Fruit fly (Drosophila melanogaster) whole organism, embryonic: ENCODE measurements around the gene CG11374.

ENCODE experiments used
- Bdp1 ChIP-seq: fragments of 200-800 bp; sonication (Bioruptor generic); optimal IDR thresholded peaks from 3 replicates; lab custom pipeline; 2016; ENCODE audit warnings: missing biosample characterization, missing genetic modification characterization
- Blimp-1 ChIP-seq: fragments of 200-800 bp; sonication (Bioruptor generic); optimal IDR thresholded peaks from 3 replicates; lab custom pipeline; 2018; ENCODE audit warnings: missing biosample characterization, missing genetic modification characterization, mild to moderate bottlenecking, moderate library complexity, missing genetic modification reagents
- BtbVII ChIP-seq: fragments of 200-800 bp; sonication (Bioruptor generic); optimal IDR thresholded peaks from 3 replicates; lab custom pipeline; 2017; ENCODE audit warnings: missing biosample characterization, mild to moderate bottlenecking, missing genetic modification characterization
- CG10209 ChIP-seq: fragments of 200-800 bp; sonication (Bioruptor generic); optimal IDR thresholded peaks from 3 replicates; lab custom pipeline; 2017; ENCODE audit warnings: missing biosample characterization, mild to moderate bottlenecking, missing genetic modification characterization, missing genetic modification reagents
- CG10462 ChIP-seq: fragments of 200-800 bp; sonication (Bioruptor generic); optimal IDR thresholded peaks from 2 replicates; lab custom pipeline; 2016; ENCODE audit warnings: missing biosample characterization, missing genetic modification characterization
- CG10654 ChIP-seq: fragments of 200-800 bp; sonication (Bioruptor generic); optimal IDR thresholded peaks from 2 replicates; lab custom pipeline; 2016; ENCODE audit warnings: missing biosample characterization, missing genetic modification characterization
- CG10959 ChIP-seq: fragments of 200-800 bp; sonication (Bioruptor generic); IDR thresholded peaks from 2 replicates; pipeline ENCODE4 v1.3.6; 2022; ENCODE audit warnings: missing biosample characterization, missing genetic modification characterization
- CG11456 ChIP-seq: fragments of 200-800 bp; sonication (Bioruptor generic); IDR thresholded peaks from 3 replicates; pipeline ENCODE4 v1.3.6; 2022; ENCODE audit warnings: missing biosample characterization, missing genetic modification characterization
- CG11560 ChIP-seq: fragments of 200-800 bp; sonication (Bioruptor generic); IDR thresholded peaks from 3 replicates; pipeline ENCODE4 v1.3.6; 2022; ENCODE audit warnings: missing biosample characterization, missing genetic modification characterization
- CG14965 ChIP-seq: fragments of 200-800 bp; sonication (Bioruptor generic); optimal IDR thresholded peaks from 2 replicates; lab custom pipeline; 2016; ENCODE audit warnings: missing biosample characterization, missing genetic modification characterization, borderline replicate concordance
- CG15011 ChIP-seq: fragments of 200-800 bp; sonication (Bioruptor generic); optimal IDR thresholded peaks from 3 replicates; lab custom pipeline; 2018; ENCODE audit warnings: missing biosample characterization, mild to moderate bottlenecking, missing genetic modification characterization
- CG15073 ChIP-seq: fragments of 200-800 bp; sonication (Bioruptor generic); optimal IDR thresholded peaks from 2 replicates; lab custom pipeline; 2016; ENCODE audit warnings: missing biosample characterization, missing genetic modification characterization
- CG16863 ChIP-seq: fragments of 200-800 bp; sonication (Bioruptor generic); optimal IDR thresholded peaks from 3 replicates; lab custom pipeline; 2016; ENCODE audit warnings: missing biosample characterization, missing genetic modification characterization
- CG17361 ChIP-seq: fragments of 200-800 bp; sonication (Bioruptor generic); IDR thresholded peaks from 3 replicates; pipeline ENCODE4 v1.3.6; 2022; ENCODE audit warnings: missing biosample characterization, missing genetic modification characterization
- CG30020 ChIP-seq: fragments of 200-800 bp; optimal IDR thresholded peaks from 2 replicates; lab custom pipeline; 2019; ENCODE audit warnings: missing biosample characterization, mild to moderate bottlenecking, missing genetic modification characterization, moderate library complexity
- CG30403 ChIP-seq: fragments of 200-800 bp; sonication (Bioruptor generic); optimal IDR thresholded peaks from 3 replicates; lab custom pipeline; 2016; ENCODE audit warnings: missing biosample characterization, missing genetic modification characterization
- CG32772 ChIP-seq: fragments of 200-800 bp; sonication (Bioruptor generic); IDR thresholded peaks from 2 replicates; pipeline ENCODE4 v1.3.6; 2022; ENCODE audit warnings: missing biosample characterization, missing genetic modification characterization
- CG4360 ChIP-seq: fragments of 200-800 bp; sonication (Bioruptor generic); IDR thresholded peaks from 2 replicates; pipeline ENCODE4 v1.3.6; 2022; ENCODE audit warnings: missing biosample characterization, missing genetic modification characterization
- CG4617 ChIP-seq: fragments of 200-800 bp; sonication (Bioruptor generic); optimal IDR thresholded peaks from 3 replicates; lab custom pipeline; 2016; ENCODE audit warnings: missing biosample characterization, missing genetic modification characterization, borderline replicate concordance
- CG6175 ChIP-seq: fragments of 200-800 bp; sonication (Bioruptor generic); IDR thresholded peaks from 3 replicates; pipeline ENCODE4 v1.3.6; 2022; ENCODE audit warnings: missing biosample characterization, missing genetic modification characterization
- CG6654 ChIP-seq: fragments of 200-800 bp; sonication (Bioruptor generic); optimal IDR thresholded peaks from 2 replicates; lab custom pipeline; 2017; ENCODE audit warnings: missing biosample characterization, mild to moderate bottlenecking, missing genetic modification characterization
- CG7357 ChIP-seq: fragments of 200-800 bp; sonication (Bioruptor generic); IDR thresholded peaks from 3 replicates; pipeline ENCODE4 v1.3.6; 2022; ENCODE audit warnings: missing biosample characterization, missing genetic modification characterization
- CG7987 ChIP-seq: fragments of 200-800 bp; sonication (Bioruptor generic); optimal IDR thresholded peaks from 2 replicates; lab custom pipeline; 2018; ENCODE audit warnings: missing biosample characterization, mild to moderate bottlenecking, missing genetic modification characterization, moderate library complexity
- CG9727 ChIP-seq: fragments of 200-800 bp; sonication (Bioruptor generic); optimal IDR thresholded peaks from 3 replicates; lab custom pipeline; 2017; ENCODE audit warnings: missing biosample characterization, mild to moderate bottlenecking, missing genetic modification characterization
- Camta ChIP-seq: fragments of 200-800 bp; sonication (Bioruptor generic); optimal IDR thresholded peaks from 2 replicates; lab custom pipeline; 2016; ENCODE audit warnings: missing biosample characterization, missing genetic modification characterization
- D ChIP-seq, 2 experiments: fragments of 200-800 bp in 1 of 2; fragments of >200 bp in 1 of 2; sonication (Bioruptor generic) in 1 of 2; optimal IDR thresholded peaks; 2 replicates in 1 of 2; 3 replicates in 1 of 2; lab custom pipeline; 2017; ENCODE audit warnings: mild to moderate bottlenecking in 1 of 2, missing biosample characterization in 1 of 2, missing genetic modification characterization in 1 of 2, missing genetic modification reagents in 1 of 2
- D19A ChIP-seq: fragments of 200-800 bp; optimal IDR thresholded peaks from 3 replicates; lab custom pipeline; 2019; ENCODE audit warnings: missing biosample characterization, mild to moderate bottlenecking, missing genetic modification characterization, moderate library complexity
- ERR ChIP-seq: fragments of 200-800 bp; sonication (Bioruptor generic); optimal IDR thresholded peaks from 2 replicates; lab custom pipeline; 2016; ENCODE audit warnings: missing biosample characterization, missing genetic modification characterization
- Fer1 ChIP-seq: fragments of 200-800 bp; sonication (Bioruptor generic); optimal IDR thresholded peaks from 2 replicates; lab custom pipeline; 2017; ENCODE audit warnings: missing biosample characterization, mild to moderate bottlenecking, missing genetic modification characterization
- Gug ChIP-seq: fragments of 200-800 bp; sonication (Bioruptor generic); IDR thresholded peaks from 4 replicates; pipeline ENCODE4 v1.3.6; 2022; ENCODE audit warnings: missing biosample characterization, missing genetic modification characterization
- Hr39 ChIP-seq: fragments of >200 bp; optimal IDR thresholded peaks from 2 replicates; lab custom pipeline; 2017
- Oaz ChIP-seq: fragments of 200-800 bp; sonication (Bioruptor generic); IDR thresholded peaks from 2 replicates; pipeline ENCODE4 v1.3.6; 2022; ENCODE audit warnings: missing biosample characterization, missing genetic modification characterization
- Opbp ChIP-seq: fragments of 200-800 bp; sonication (Bioruptor generic); IDR thresholded peaks from 3 replicates; pipeline ENCODE4 v1.3.6; 2022; ENCODE audit warnings: missing biosample characterization, missing genetic modification characterization; ENCODE audit not compliant: partially characterized antibody
- Ravus ChIP-seq: fragments of 200-800 bp; sonication (Bioruptor generic); IDR thresholded peaks from 2 replicates; pipeline ENCODE4 v1.3.6; 2022; ENCODE audit warnings: missing biosample characterization, missing genetic modification characterization
- Rx ChIP-seq: fragments of 200-800 bp; sonication (Bioruptor generic); IDR thresholded peaks from 2 replicates; pipeline ENCODE4 v1.3.6; 2022; ENCODE audit warnings: missing biosample characterization, missing genetic modification characterization
- Taf1 ChIP-seq: fragments of 200-800 bp; sonication (Bioruptor generic); IDR thresholded peaks from 2 replicates; pipeline ENCODE4 v1.3.6; 2022; ENCODE audit warnings: missing biosample characterization, missing genetic modification characterization
- Xrp1 ChIP-seq: fragments of 200-800 bp; sonication (Bioruptor generic); IDR thresholded peaks from 2 replicates; pipeline ENCODE4 v1.3.6; 2022; ENCODE audit warnings: missing biosample characterization, missing genetic modification characterization
- ab ChIP-seq: fragments of 200-800 bp; sonication (Bioruptor generic); optimal IDR thresholded peaks from 2 replicates; lab custom pipeline; 2016; ENCODE audit warnings: missing biosample characterization, missing genetic modification characterization
- en ChIP-seq: fragments of 200-800 bp; sonication (Bioruptor generic); optimal IDR thresholded peaks from 2 replicates; lab custom pipeline; 2016; ENCODE audit warnings: missing biosample characterization, missing genetic modification characterization
- fd102C ChIP-seq: fragments of 200-800 bp; sonication (Bioruptor generic); optimal IDR thresholded peaks from 2 replicates; lab custom pipeline; 2018; ENCODE audit warnings: missing biosample characterization, mild to moderate bottlenecking, missing genetic modification characterization, moderate library complexity
- h ChIP-seq: fragments of >200 bp; optimal IDR thresholded peaks from 2 replicates; lab custom pipeline; 2017
- her ChIP-seq: fragments of 200-800 bp; sonication (Bioruptor generic); optimal IDR thresholded peaks from 2 replicates; lab custom pipeline; 2016; ENCODE audit warnings: missing biosample characterization, missing genetic modification characterization
- jigr1 ChIP-seq: fragments of 200-800 bp; sonication (Bioruptor generic); IDR thresholded peaks from 3 replicates; pipeline ENCODE4 v1.3.6; 2022; ENCODE audit warnings: missing biosample characterization, missing genetic modification characterization
- kay ChIP-seq: fragments of 200-800 bp; sonication (Bioruptor generic); optimal IDR thresholded peaks from 2 replicates; lab custom pipeline; 2016; ENCODE audit warnings: missing biosample characterization, missing genetic modification characterization
- oc ChIP-seq: fragments of 200-800 bp; sonication (Bioruptor generic); optimal IDR thresholded peaks from 2 replicates; lab custom pipeline; 2018; ENCODE audit warnings: missing biosample characterization, mild to moderate bottlenecking, missing genetic modification characterization, moderate library complexity
- onecut ChIP-seq: fragments of 200-800 bp; sonication (Bioruptor generic); IDR thresholded peaks from 2 replicates; pipeline ENCODE4 v1.3.6; 2022; ENCODE audit warnings: missing biosample characterization, missing genetic modification characterization
- pzg ChIP-seq: fragments of 200-800 bp; sonication (Bioruptor generic); optimal IDR thresholded peaks from 3 replicates; lab custom pipeline; 2018; ENCODE audit warnings: missing biosample characterization, mild to moderate bottlenecking, missing genetic modification characterization, moderate library complexity
- ssp ChIP-seq: fragments of 200-800 bp; sonication (Bioruptor generic); IDR thresholded peaks from 2 replicates; pipeline ENCODE4 v1.3.6; 2022; ENCODE audit warnings: missing biosample characterization, missing genetic modification characterization
- tap ChIP-seq: fragments of 200-800 bp; optimal IDR thresholded peaks from 3 replicates; lab custom pipeline; 2019; ENCODE audit warnings: missing biosample characterization, mild to moderate bottlenecking, missing genetic modification characterization, moderate library complexity
- tgo ChIP-seq: fragments of 200-800 bp; sonication (Bioruptor generic); IDR thresholded peaks from 3 replicates; pipeline ENCODE4 v1.3.6; 2022; ENCODE audit warnings: missing biosample characterization, missing genetic modification characterization
- toy ChIP-seq: fragments of 200-800 bp; sonication (Bioruptor generic); IDR thresholded peaks from 2 replicates; pipeline ENCODE4 v1.3.6; 2022; ENCODE audit warnings: missing biosample characterization, missing genetic modification characterization
- trh ChIP-seq: fragments of 200-800 bp; sonication (Bioruptor generic); optimal IDR thresholded peaks from 2 replicates; lab custom pipeline; 2016; ENCODE audit warnings: missing biosample characterization, missing genetic modification characterization
- ttk ChIP-seq: fragments of 200-800 bp; sonication (Bioruptor generic); IDR thresholded peaks from 2 replicates; pipeline ENCODE4 v2.1.2; 2022; ENCODE audit warnings: missing biosample characterization, missing genetic modification characterization
- unc-4 ChIP-seq: fragments of 200-800 bp; sonication (Bioruptor generic); IDR thresholded peaks from 2 replicates; pipeline ENCODE4 v1.3.6; 2022; ENCODE audit warnings: missing biosample characterization, missing genetic modification characterization; ENCODE audit not compliant: partially characterized antibody

CG11374 gene

dm6 chr2L:114429-114828 is 38.3 kb downstream of the CG11374 start, which contains the start of gene ND-15 (continued):
- TF ChIP-seq CG6654 (GFP tag; lab: Kevin White, UChicago) (no peak), ttk (no peak), ssp (GFP tag; lab: Robert Waterston, UW) (no peak), D19A (tag; lab: Kevin White, UChicago) (no peak), Xrp1 (GFP tag; lab: Robert Waterston, UW) (no peak), CG10209 (GFP tag; lab: Kevin White, UChicago) (no peak), ab (GFP tag; lab: Kevin White, UChicago) (no peak), CG10462 (GFP tag; lab: Kevin White, UChicago) (no peak), CG16863 (no peak), CG15073 (GFP tag; lab: Kevin White, UChicago) (no peak), Taf1 (GFP tag; lab: Robert Waterston, UW) (no peak), h (lab: Kevin White, UChicago) (no peak), onecut (no peak), CG17361 (GFP tag; lab: Robert Waterston, UW) (no peak), CG7987 (GFP tag; lab: Kevin White, UChicago) (no peak), pzg (peak; percentile 72), Fer1 (GFP tag; lab: Kevin White, UChicago) (no peak), trh (GFP tag; lab: Kevin White, UChicago) (no peak), kay (GFP tag; lab: Kevin White, UChicago) (no peak), Ravus (no peak), ERR (GFP tag; lab: Kevin White, UChicago) (no peak), jigr1 (GFP tag; lab: Robert Waterston, UW) (no peak), tgo (GFP tag; lab: Robert Waterston, UW) (no peak), Gug (GFP tag; lab: Robert Waterston, UW) (no peak), CG9727 (GFP tag; lab: Kevin White, UChicago) (no peak), CG15011 (GFP tag; lab: Kevin White, UChicago) (no peak), CG10959 (no peak), Hr39 (lab: Kevin White, UChicago) (no peak), CG6175 (GFP tag; lab: Robert Waterston, UW) (no peak), oc (no peak), CG14965 (GFP tag; lab: Kevin White, UChicago) (no peak), CG32772 (GFP tag; lab: Robert Waterston, UW) (no peak), D (optimal IDR thresholded peaks at IDR 0.05; lab: Kevin White, UChicago) (no peak), D (GFP tag; optimal IDR thresholded peaks at IDR 0.05; lab: Kevin White, UChicago) (no peak), her (GFP tag; lab: Kevin White, UChicago) (no peak), fd102C (GFP tag; lab: Kevin White, UChicago) (no peak), Bdp1 (GFP tag; lab: Kevin White, UChicago) (no peak), Rx (GFP tag; lab: Robert Waterston, UW) (no peak), Opbp (GFP tag; lab: Robert Waterston, UW) (peak; percentile 83), CG30403 (GFP tag; lab: Kevin White, UChicago) (no peak), CG7357 (GFP tag; lab: Robert Waterston, UW) (no peak), Oaz (GFP tag; lab: Robert Waterston, UW) (no peak), en (no peak), CG11560 (tag; lab: Robert Waterston, UW) (no peak), unc-4 (peak; percentile 80), Camta (GFP tag; lab: Kevin White, UChicago) (no peak), CG4617 (GFP tag; lab: Kevin White, UChicago) (no peak), Blimp-1 (GFP tag; lab: Kevin White, UChicago) (no peak), CG30020 (tag; lab: Kevin White, UChicago) (no peak), CG10654 (GFP tag; lab: Kevin White, UChicago) (no peak), CG11456 (GFP tag; lab: Robert Waterston, UW) (no peak), CG4360 (GFP tag; lab: Robert Waterston, UW) (no peak), BtbVII (no peak), toy (GFP tag; lab: Robert Waterston, UW) (no peak), tap (tag; lab: Kevin White, UChicago) (no peak)
